Worm (Caenorhabditis elegans) whole organism, L4/young adult: ENCODE measurements around the gene frpr-18.

ENCODE experiments used
- W03F9.2 ChIP-seq: fragments of 150-350 bp; optimal IDR thresholded peaks from 2 replicates; lab custom pipeline; 2014; ENCODE audit warnings: missing biosample characterization, missing genetic modification characterization
- dao-5 ChIP-seq: sonication (generic microtip); optimal IDR thresholded peaks from 2 replicates; lab custom pipeline; 2016; ENCODE audit warnings: missing genotype, missing genetic modification characterization, moderate library complexity, missing compliant biosample characterization

ce11 chrV:6831539-6831938 lies 38.6 kb upstream of the frpr-18 start:
- TF ChIP-seq dao-5 (tag; lab: Kevin White, UChicago) (no peak), W03F9.2 (tag; lab: Kevin White, UChicago) (no peak)
